Fruit fly (Drosophila melanogaster) whole organism, embryonic: ENCODE results near the gene Drgx.

ENCODE experiments used
- Aef1 ChIP-seq: fragments of 200-800 bp; sonication (Bioruptor generic); IDR thresholded peaks from 3 replicates; pipeline ENCODE4 v1.3.6; 2022; ENCODE audit warnings: missing biosample characterization, missing genetic modification characterization
- CG11456 ChIP-seq: fragments of 200-800 bp; sonication (Bioruptor generic); IDR thresholded peaks from 3 replicates; pipeline ENCODE4 v1.3.6; 2022; ENCODE audit warnings: missing biosample characterization, missing genetic modification characterization
- CG12155 ChIP-seq: fragments of 200-800 bp; sonication (Bioruptor generic); optimal IDR thresholded peaks from 3 replicates; lab custom pipeline; 2016; ENCODE audit warnings: missing biosample characterization, missing genetic modification characterization
- CG13123 ChIP-seq: fragments of 200-800 bp; sonication (Bioruptor generic); optimal IDR thresholded peaks from 2 replicates; lab custom pipeline; 2016; ENCODE audit warnings: missing biosample characterization, missing genetic modification characterization
- CG14860 ChIP-seq: fragments of 200-800 bp; sonication (Bioruptor generic); IDR thresholded peaks from 3 replicates; pipeline ENCODE4 v1.3.6; 2022; ENCODE audit warnings: missing biosample characterization, missing genetic modification characterization; ENCODE audit not compliant: partially characterized antibody
- CG1529 ChIP-seq: fragments of 200-800 bp; sonication (Bioruptor generic); optimal IDR thresholded peaks from 3 replicates; lab custom pipeline; 2018; ENCODE audit warnings: missing biosample characterization, missing genetic modification characterization
- CG15601 ChIP-seq: fragments of 200-800 bp; sonication (Bioruptor generic); optimal IDR thresholded peaks from 3 replicates; lab custom pipeline; 2019; ENCODE audit warnings: missing biosample characterization, mild to moderate bottlenecking, missing genetic modification characterization, moderate library complexity
- CG18599 ChIP-seq: fragments of 200-800 bp; sonication (Bioruptor generic); optimal IDR thresholded peaks from 3 replicates; lab custom pipeline; 2017; ENCODE audit warnings: missing biosample characterization, missing genetic modification characterization, mild to moderate bottlenecking, moderate library complexity, missing genetic modification reagents
- CG2678 ChIP-seq: fragments of 200-800 bp; sonication (Bioruptor generic); optimal IDR thresholded peaks from 3 replicates; lab custom pipeline; 2019; ENCODE audit warnings: missing biosample characterization, mild to moderate bottlenecking, missing genetic modification characterization, moderate library complexity
- CG31365 ChIP-seq: fragments of 200-800 bp; sonication (Bioruptor generic); optimal IDR thresholded peaks from 2 replicates; lab custom pipeline; 2018; ENCODE audit warnings: missing biosample characterization, mild to moderate bottlenecking, missing genetic modification characterization
- CG34376 ChIP-seq: fragments of 200-800 bp; sonication (Bioruptor generic); optimal IDR thresholded peaks from 2 replicates; lab custom pipeline; 2018; ENCODE audit warnings: missing biosample characterization, mild to moderate bottlenecking, missing genetic modification characterization
- CG4404 ChIP-seq: fragments of 200-800 bp; sonication (Bioruptor generic); IDR thresholded peaks from 2 replicates; pipeline ENCODE4 v1.3.6; 2022; ENCODE audit warnings: missing biosample characterization, missing genetic modification characterization
- CTCF ChIP-seq: fragments of 200-800 bp; sonication (Bioruptor generic); optimal IDR thresholded peaks from 2 replicates; lab custom pipeline; 2017; ENCODE audit warnings: missing biosample characterization, mild to moderate bottlenecking, missing genetic modification characterization, moderate library complexity
- Dll ChIP-seq: fragments of 200-800 bp; sonication (Bioruptor generic); IDR thresholded peaks from 4 replicates; pipeline ENCODE4 v1.3.6; 2022; ENCODE audit warnings: missing biosample characterization, missing genetic modification characterization; ENCODE audit not compliant: partially characterized antibody
- GATAe ChIP-seq: fragments of 200-800 bp; sonication (Bioruptor generic); conservative IDR thresholded peaks from 2 replicates; pipeline ENCODE4 v1.3.6; 2022; ENCODE audit warnings: missing biosample characterization, missing genetic modification characterization
- HLHmδ ChIP-seq: fragments of 200-800 bp; sonication (Bioruptor generic); optimal IDR thresholded peaks from 2 replicates; lab custom pipeline; 2018; ENCODE audit warnings: missing biosample characterization, mild to moderate bottlenecking, missing genetic modification characterization, moderate library complexity
- Myb ChIP-seq: fragments of 200-800 bp; sonication (Bioruptor generic); optimal IDR thresholded peaks from 2 replicates; lab custom pipeline; 2016; ENCODE audit warnings: missing biosample characterization, missing genetic modification characterization
- Nf-YC ChIP-seq: fragments of 200-800 bp; optimal IDR thresholded peaks from 3 replicates; lab custom pipeline; 2019; ENCODE audit warnings: missing biosample characterization, mild to moderate bottlenecking, missing genetic modification characterization, moderate library complexity
- Pdp1 ChIP-seq, 2 experiments: fragments of 200-800 bp; sonication (Bioruptor generic); optimal IDR thresholded peaks; 3 replicates each; lab custom pipeline; 2016; ENCODE audit warnings: missing biosample characterization in 2 of 2, missing genetic modification characterization in 2 of 2, mild to moderate bottlenecking in 1 of 2, moderate library complexity in 1 of 2
- Side ChIP-seq: fragments of 200-800 bp; sonication (Bioruptor generic); optimal IDR thresholded peaks from 2 replicates; lab custom pipeline; 2016; ENCODE audit warnings: missing biosample characterization, missing genetic modification characterization
- Sox100B ChIP-seq: fragments of 200-800 bp; sonication (Bioruptor generic); optimal IDR thresholded peaks from 3 replicates; lab custom pipeline; 2018; ENCODE audit warnings: missing biosample characterization, mild to moderate bottlenecking, missing genetic modification characterization
- Sox102F ChIP-seq: fragments of 200-800 bp; sonication (Bioruptor generic); optimal IDR thresholded peaks from 2 replicates; lab custom pipeline; 2018; ENCODE audit warnings: missing biosample characterization, mild to moderate bottlenecking, missing genetic modification characterization, moderate library complexity
- Trl ChIP-seq, 3 experiments: fragments of >200 bp in 2 of 3; fragments of 200-800 bp in 1 of 3; sonication (Bioruptor generic) in 1 of 3; optimal IDR thresholded peaks; 2 replicates in 1 of 3; 3 replicates in 2 of 3; lab custom pipeline; 2016 to 2017; ENCODE audit warnings: missing biosample characterization in 1 of 3, missing genetic modification characterization in 1 of 3
- ab ChIP-seq: fragments of 200-800 bp; sonication (Bioruptor generic); optimal IDR thresholded peaks from 2 replicates; lab custom pipeline; 2016; ENCODE audit warnings: missing biosample characterization, missing genetic modification characterization
- abd-A ChIP-seq: fragments of 200-800 bp; sonication (Bioruptor generic); optimal IDR thresholded peaks from 3 replicates; lab custom pipeline; 2019; ENCODE audit warnings: missing biosample characterization, mild to moderate bottlenecking, missing genetic modification characterization, moderate library complexity
- amos ChIP-seq: fragments of 200-800 bp; sonication (Bioruptor generic); IDR thresholded peaks from 2 replicates; pipeline ENCODE4 v1.3.6; 2022; ENCODE audit warnings: missing biosample characterization, missing genetic modification characterization; ENCODE audit not compliant: partially characterized antibody
- chinmo ChIP-seq: fragments of 200-800 bp; sonication (Bioruptor generic); IDR thresholded peaks from 4 replicates; pipeline ENCODE4 v1.3.6; 2022; ENCODE audit warnings: missing biosample characterization, missing genetic modification characterization; ENCODE audit not compliant: partially characterized antibody
- crc ChIP-seq: fragments of 200-800 bp; sonication (Bioruptor generic); optimal IDR thresholded peaks from 2 replicates; lab custom pipeline; 2016; ENCODE audit warnings: missing biosample characterization, missing genetic modification characterization
- cwo ChIP-seq: fragments of 200-800 bp; sonication (Bioruptor generic); optimal IDR thresholded peaks from 3 replicates; lab custom pipeline; 2017; ENCODE audit warnings: missing biosample characterization, missing genetic modification characterization, mild to moderate bottlenecking, moderate library complexity, missing genetic modification reagents
- ems ChIP-seq: fragments of 200-800 bp; sonication (Bioruptor generic); optimal IDR thresholded peaks from 3 replicates; lab custom pipeline; 2016; ENCODE audit warnings: missing biosample characterization, missing genetic modification characterization
- eve ChIP-seq, 2 experiments: fragments of >200 bp; optimal IDR thresholded peaks; 2 replicates each; lab custom pipeline; 2017; ENCODE audit warnings: missing biosample characterization in 2 of 2, missing genetic modification characterization in 2 of 2
- fd102C ChIP-seq: fragments of 200-800 bp; sonication (Bioruptor generic); optimal IDR thresholded peaks from 2 replicates; lab custom pipeline; 2018; ENCODE audit warnings: missing biosample characterization, mild to moderate bottlenecking, missing genetic modification characterization, moderate library complexity
- fd64A ChIP-seq: fragments of 200-800 bp; sonication (Bioruptor generic); optimal IDR thresholded peaks from 3 replicates; lab custom pipeline; 2018; ENCODE audit warnings: missing biosample characterization, mild to moderate bottlenecking, missing genetic modification characterization
- fu2 ChIP-seq: fragments of 200-800 bp; sonication (Bioruptor generic); optimal IDR thresholded peaks from 2 replicates; lab custom pipeline; 2016; ENCODE audit warnings: missing biosample characterization, missing genetic modification characterization
- gce ChIP-seq: fragments of 200-800 bp; sonication (Bioruptor generic); IDR thresholded peaks from 3 replicates; pipeline ENCODE4 v1.3.6; 2022; ENCODE audit warnings: missing biosample characterization, missing genetic modification characterization
- grau ChIP-seq: fragments of 200-800 bp; optimal IDR thresholded peaks from 3 replicates; lab custom pipeline; 2019; ENCODE audit warnings: missing biosample characterization, mild to moderate bottlenecking, missing genetic modification characterization, moderate library complexity
- jing ChIP-seq: fragments of 200-800 bp; sonication (Bioruptor generic); optimal IDR thresholded peaks from 2 replicates; lab custom pipeline; 2018; ENCODE audit warnings: missing biosample characterization, mild to moderate bottlenecking, missing genetic modification characterization
- kah ChIP-seq: fragments of 200-800 bp; sonication (Bioruptor generic); optimal IDR thresholded peaks from 2 replicates; lab custom pipeline; 2018; ENCODE audit warnings: missing biosample characterization, mild to moderate bottlenecking, missing genetic modification characterization
- pita ChIP-seq: fragments of 200-800 bp; sonication (Bioruptor generic); optimal IDR thresholded peaks from 2 replicates; lab custom pipeline; 2017; ENCODE audit warnings: missing biosample characterization, mild to moderate bottlenecking, missing genetic modification characterization
- slp2 ChIP-seq: fragments of 200-800 bp; sonication (Bioruptor generic); optimal IDR thresholded peaks from 2 replicates; lab custom pipeline; 2016; ENCODE audit warnings: missing biosample characterization, missing genetic modification characterization
- so ChIP-seq: fragments of 200-800 bp; sonication (Bioruptor generic); IDR thresholded peaks from 3 replicates; pipeline ENCODE4 v1.3.6; 2022; ENCODE audit warnings: missing biosample characterization, missing genetic modification characterization
- sr ChIP-seq: fragments of 200-800 bp; sonication (Bioruptor generic); IDR thresholded peaks from 3 replicates; pipeline ENCODE4 v1.3.6; 2022; ENCODE audit warnings: missing biosample characterization, missing genetic modification characterization
- toy ChIP-seq: fragments of 200-800 bp; sonication (Bioruptor generic); IDR thresholded peaks from 2 replicates; pipeline ENCODE4 v1.3.6; 2022; ENCODE audit warnings: missing biosample characterization, missing genetic modification characterization
- ttk ChIP-seq: fragments of 200-800 bp; sonication (Bioruptor generic); IDR thresholded peaks from 2 replicates; pipeline ENCODE4 v2.1.2; 2022; ENCODE audit warnings: missing biosample characterization, missing genetic modification characterization
- unpg ChIP-seq: fragments of 200-800 bp; sonication (Bioruptor generic); optimal IDR thresholded peaks from 3 replicates; lab custom pipeline; 2018; ENCODE audit warnings: missing biosample characterization, mild to moderate bottlenecking, missing genetic modification characterization, moderate library complexity
- vvl ChIP-seq: fragments of 200-800 bp; sonication (Bioruptor generic); IDR thresholded peaks from 2 replicates; pipeline ENCODE4 v1.3.6; 2022; ENCODE audit warnings: missing biosample characterization, missing genetic modification characterization
- wdn ChIP-seq: fragments of 200-800 bp; sonication (Bioruptor generic); IDR thresholded peaks from 2 replicates; pipeline ENCODE4 v1.3.6; 2022; ENCODE audit warnings: missing biosample characterization, missing genetic modification characterization
- yki ChIP-seq: fragments of >200 bp; optimal IDR thresholded peaks from 3 replicates; lab custom pipeline; 2018

Gene Drgx

dm6 chr2L:3648173-3648972 is 14.2 kb upstream of the Drgx start (continued):
- TF ChIP-seq Sox100B (GFP tag; lab: Kevin White, UChicago) (no peak), gce (no peak), Sox102F (GFP tag; lab: Kevin White, UChicago) (no peak), grau (tag; lab: Kevin White, UChicago) (peak; percentile 18), Dll (GFP tag; lab: Robert Waterston, UW) (peak; percentile 87)
- TF ChIP-seq, all 482 proteins: peak for 40

dm6 chr2L:3654956-3655618 is 7.5 kb upstream of the Drgx start:
- TF ChIP-seq chinmo (GFP tag; lab: Robert Waterston, UW) (0 out of 4 replicates have a peak, but pooled peaks have one; percentile 25), toy (no peak), crc (no peak), ttk (no peak), unpg (no peak), CTCF (no peak), Aef1 (GFP tag; lab: Robert Waterston, UW) (no peak), CG18599 (GFP tag; lab: Kevin White, UChicago) (no peak), fd64A (GFP tag; lab: Kevin White, UChicago) (no peak), kah (GFP tag; lab: Kevin White, UChicago) (peak; percentile 97), Myb (GFP tag; lab: Kevin White, UChicago) (no peak), vvl (peak; percentile 75; the same call in 1 of the 2 replicates), Trl (optimal IDR thresholded peaks at IDR 0.05; lab: Kevin White, UChicago) (no peak), Trl (GFP tag; optimal IDR thresholded peaks at IDR 0.05; lab: Kevin White, UChicago) (no peak), Pdp1 (GFP tag; optimal IDR thresholded peaks at IDR 0.05; lab: Kevin White, UChicago) (peak in 1 of 2 experiments; percentile 77), CG14860 (GFP tag; lab: Robert Waterston, UW) (no peak), GATAe (GFP tag; lab: Robert Waterston, UW) (no peak), CG2678 (no peak), ab (GFP tag; lab: Kevin White, UChicago) (no peak), ems (GFP tag; lab: Kevin White, UChicago) (no peak), eve (GFP tag; optimal IDR thresholded peaks at IDR 0.05; lab: Kevin White, UChicago) (no peak), yki (no peak), CG12155 (GFP tag; lab: Kevin White, UChicago) (no peak), cwo (no peak), amos (GFP tag; lab: Robert Waterston, UW) (no peak), CG15601 (tag; lab: Kevin White, UChicago) (no peak), CG13123 (no peak), HLHmδ (GFP tag; lab: Kevin White, UChicago) (no peak), Nf-YC (tag; lab: Kevin White, UChicago) (no peak), CG34376 (no peak), sr (GFP tag; lab: Robert Waterston, UW) (peak; percentile 35; the same call in 1 of the 3 replicates)

dm6 chr2L:3655698-3656105 is 6.8 kb upstream of the Drgx start:
- TF ChIP-seq Side (GFP tag; lab: Kevin White, UChicago) (peak; percentile 99), wdn (peak; percentile 97), abd-A (tag; lab: Kevin White, UChicago) (peak; percentile 96), slp2 (GFP tag; lab: Kevin White, UChicago) (peak; percentile 97), fu2 (peak; percentile 98), CG31365 (tag; lab: Kevin White, UChicago) (peak; percentile 93), jing (GFP tag; lab: Kevin White, UChicago) (peak; percentile 96), fd102C (GFP tag; lab: Kevin White, UChicago) (peak; percentile 69), CG11456 (GFP tag; lab: Robert Waterston, UW) (peak; percentile 97), pita (GFP tag; lab: Kevin White, UChicago) (no peak), CG4404 (GFP tag; lab: Robert Waterston, UW) (peak; percentile 95), CG1529 (peak; percentile 99), so (GFP tag; lab: Robert Waterston, UW) (peak; percentile 98)
